Worm (Caenorhabditis elegans) whole organism, mixed stage, embryonic: ENCODE results near the gene igdb-3.
A peak's percentile ranks its signal among the peaks of the same experiment; 100 is the strongest.

Experiments used
- M03D4.4 ChIP-seq: sonication (generic microtip); optimal IDR thresholded peaks from 2 replicates; lab custom pipeline; 2017; ENCODE audit warnings: mild to moderate bottlenecking, missing genetic modification characterization, missing compliant biosample characterization
- bed-3 ChIP-seq: fragments of 200-800 bp; sonication (Bioruptor generic); optimal IDR thresholded peaks from 3 replicates; lab custom pipeline; 2018; ENCODE audit warnings: mild to moderate bottlenecking, missing genetic modification characterization, moderate library complexity, missing compliant biosample characterization
- blmp-1 ChIP-seq: fragments of 150-350 bp; optimal IDR thresholded peaks from 2 replicates; lab custom pipeline; 2014; ENCODE audit warnings: missing biosample characterization, missing genetic modification characterization
- ceh-39 ChIP-seq: fragments of 150-350 bp; optimal IDR thresholded peaks from 2 replicates; lab custom pipeline; 2014; ENCODE audit warnings: missing biosample characterization, missing genetic modification characterization
- ceh-43 ChIP-seq: fragments of 200-800 bp; sonication (Bioruptor generic); optimal IDR thresholded peaks from 2 replicates; lab custom pipeline; 2018; ENCODE audit warnings: mild to moderate bottlenecking, missing genetic modification characterization, moderate library complexity, missing compliant biosample characterization
- ceh-83 ChIP-seq: fragments of 200-800 bp; sonication (Bioruptor generic); optimal IDR thresholded peaks from 2 replicates; lab custom pipeline; 2018; ENCODE audit warnings: mild to moderate bottlenecking, missing genetic modification characterization, missing compliant biosample characterization
- ces-1 ChIP-seq: fragments of 150-350 bp; optimal IDR thresholded peaks from 2 replicates; lab custom pipeline; 2014; ENCODE audit warnings: missing biosample characterization, missing genetic modification reagents, missing genetic modification characterization
- cnd-1 ChIP-seq: fragments of 200-800 bp; sonication (Bioruptor generic); optimal IDR thresholded peaks from 2 replicates; lab custom pipeline; 2018; ENCODE audit warnings: mild to moderate bottlenecking, missing genetic modification characterization, missing compliant biosample characterization
- drap-1 ChIP-seq: fragments of 200-800 bp; sonication (Bioruptor generic); optimal IDR thresholded peaks from 3 replicates; lab custom pipeline; 2018; ENCODE audit warnings: mild to moderate bottlenecking, missing genetic modification characterization, missing compliant biosample characterization
- elt-1 ChIP-seq: sonication (generic microtip); optimal IDR thresholded peaks from 2 replicates; lab custom pipeline; 2017; ENCODE audit warnings: missing genetic modification characterization, mild to moderate bottlenecking, missing compliant biosample characterization, antibody characterized with exemption, moderate library complexity, borderline replicate concordance; ENCODE audit not compliant: insufficient read depth
- elt-3 ChIP-seq: fragments of 150-350 bp; optimal IDR thresholded peaks from 2 replicates; lab custom pipeline; 2014; ENCODE audit warnings: missing biosample characterization, missing genetic modification characterization
- flh-1 ChIP-seq: fragments of 200-800 bp; sonication (Bioruptor generic); optimal IDR thresholded peaks from 2 replicates; lab custom pipeline; 2018; ENCODE audit warnings: mild to moderate bottlenecking, missing genetic modification characterization, moderate library complexity, missing compliant biosample characterization
- ham-2 ChIP-seq: fragments of 200-800 bp; sonication (Bioruptor generic); optimal IDR thresholded peaks from 2 replicates; lab custom pipeline; 2018; ENCODE audit warnings: mild to moderate bottlenecking, missing genetic modification characterization, missing compliant biosample characterization
- hlh-1 ChIP-seq: fragments of 150-350 bp; optimal IDR thresholded peaks from 2 replicates; lab custom pipeline; 2014; ENCODE audit warnings: missing biosample characterization, missing genetic modification reagents, missing genetic modification characterization
- lin-13 ChIP-seq: fragments of 150-350 bp; optimal IDR thresholded peaks from 2 replicates; lab custom pipeline; 2014; ENCODE audit warnings: missing biosample characterization, missing genetic modification characterization
- lin-32 ChIP-seq: fragments of 200-800 bp; sonication (Bioruptor generic); optimal IDR thresholded peaks from 2 replicates; lab custom pipeline; 2018; ENCODE audit warnings: mild to moderate bottlenecking, missing genetic modification characterization, missing compliant biosample characterization
- lsy-2 ChIP-seq: fragments of 150-350 bp; optimal IDR thresholded peaks from 2 replicates; lab custom pipeline; 2014; ENCODE audit warnings: missing biosample characterization, missing genetic modification characterization
- mab-5 ChIP-seq: fragments of 150-350 bp; optimal IDR thresholded peaks from 2 replicates; lab custom pipeline; 2014; ENCODE audit warnings: missing biosample characterization, missing genetic modification characterization
- mep-1 ChIP-seq: fragments of 150-350 bp; optimal IDR thresholded peaks from 2 replicates; lab custom pipeline; 2017; ENCODE audit warnings: missing biosample characterization, missing genetic modification reagents, missing genetic modification characterization, inconsistent platforms
- mls-2 ChIP-seq: sonication (generic microtip); optimal IDR thresholded peaks from 2 replicates; lab custom pipeline; 2016; ENCODE audit warnings: mild to moderate bottlenecking, missing genetic modification characterization, moderate library complexity, missing compliant biosample characterization
- nhr-12 ChIP-seq: fragments of 150-350 bp; optimal IDR thresholded peaks from 2 replicates; lab custom pipeline; 2014; ENCODE audit warnings: missing biosample characterization, missing genetic modification characterization
- nhr-2 ChIP-seq: fragments of 150-350 bp; optimal IDR thresholded peaks from 2 replicates; lab custom pipeline; 2014; ENCODE audit warnings: missing biosample characterization, missing genetic modification characterization
- nhr-237 ChIP-seq: fragments of 150-350 bp; optimal IDR thresholded peaks from 2 replicates; lab custom pipeline; 2014; ENCODE audit warnings: missing biosample characterization, missing genetic modification characterization
- nhr-28 ChIP-seq: fragments of 150-350 bp; optimal IDR thresholded peaks from 2 replicates; lab custom pipeline; 2014; ENCODE audit warnings: missing biosample characterization, missing genetic modification characterization
- nhr-76 ChIP-seq: sonication (generic microtip); optimal IDR thresholded peaks from 2 replicates; lab custom pipeline; 2017; ENCODE audit warnings: missing biosample characterization, missing genetic modification characterization
- pha-4 ChIP-seq: fragments of 150-350 bp; optimal IDR thresholded peaks from 2 replicates; lab custom pipeline; 2018; ENCODE audit warnings: missing biosample characterization, missing genetic modification reagents, missing genetic modification characterization
- sem-2 ChIP-seq: fragments of 200-800 bp; sonication (Bioruptor generic); optimal IDR thresholded peaks from 2 replicates; lab custom pipeline; 2018; ENCODE audit warnings: mild to moderate bottlenecking, missing genetic modification characterization, missing compliant biosample characterization
- snpc-4 ChIP-seq: fragments of 150-350 bp; optimal IDR thresholded peaks from 2 replicates; lab custom pipeline; 2014; ENCODE audit warnings: missing biosample characterization, missing genetic modification characterization
- sptf-1 ChIP-seq: sonication (generic microtip); optimal IDR thresholded peaks from 2 replicates; lab custom pipeline; 2017; ENCODE audit warnings: mild to moderate bottlenecking, missing genetic modification characterization, moderate library complexity, missing compliant biosample characterization
- tbx-8 ChIP-seq: fragments of 200-800 bp; sonication (Bioruptor generic); optimal IDR thresholded peaks from 2 replicates; lab custom pipeline; 2018; ENCODE audit warnings: mild to moderate bottlenecking, missing genetic modification characterization, moderate library complexity, missing compliant biosample characterization
- unc-120 ChIP-seq: sonication (generic microtip); optimal IDR thresholded peaks from 2 replicates; lab custom pipeline; 2017; ENCODE audit warnings: missing genetic modification characterization, missing compliant biosample characterization; ENCODE audit not compliant: poor library complexity, severe bottlenecking
- unc-39 ChIP-seq: fragments of 150-350 bp; optimal IDR thresholded peaks from 2 replicates; lab custom pipeline; 2014; ENCODE audit warnings: missing biosample characterization, missing genetic modification characterization
- unc-62 ChIP-seq: fragments of 150-350 bp; optimal IDR thresholded peaks from 2 replicates; lab custom pipeline; 2014; ENCODE audit warnings: missing biosample characterization, missing genetic modification reagents, missing genetic modification characterization
- zip-8 ChIP-seq: fragments of 150-350 bp; optimal IDR thresholded peaks from 2 replicates; lab custom pipeline; 2014; ENCODE audit warnings: missing biosample characterization, missing genetic modification characterization
- ztf-11 ChIP-seq: fragments of 150-350 bp; optimal IDR thresholded peaks from 2 replicates; lab custom pipeline; 2014; ENCODE audit warnings: missing biosample characterization, missing genetic modification characterization

igdb-3 gene

DNA sequence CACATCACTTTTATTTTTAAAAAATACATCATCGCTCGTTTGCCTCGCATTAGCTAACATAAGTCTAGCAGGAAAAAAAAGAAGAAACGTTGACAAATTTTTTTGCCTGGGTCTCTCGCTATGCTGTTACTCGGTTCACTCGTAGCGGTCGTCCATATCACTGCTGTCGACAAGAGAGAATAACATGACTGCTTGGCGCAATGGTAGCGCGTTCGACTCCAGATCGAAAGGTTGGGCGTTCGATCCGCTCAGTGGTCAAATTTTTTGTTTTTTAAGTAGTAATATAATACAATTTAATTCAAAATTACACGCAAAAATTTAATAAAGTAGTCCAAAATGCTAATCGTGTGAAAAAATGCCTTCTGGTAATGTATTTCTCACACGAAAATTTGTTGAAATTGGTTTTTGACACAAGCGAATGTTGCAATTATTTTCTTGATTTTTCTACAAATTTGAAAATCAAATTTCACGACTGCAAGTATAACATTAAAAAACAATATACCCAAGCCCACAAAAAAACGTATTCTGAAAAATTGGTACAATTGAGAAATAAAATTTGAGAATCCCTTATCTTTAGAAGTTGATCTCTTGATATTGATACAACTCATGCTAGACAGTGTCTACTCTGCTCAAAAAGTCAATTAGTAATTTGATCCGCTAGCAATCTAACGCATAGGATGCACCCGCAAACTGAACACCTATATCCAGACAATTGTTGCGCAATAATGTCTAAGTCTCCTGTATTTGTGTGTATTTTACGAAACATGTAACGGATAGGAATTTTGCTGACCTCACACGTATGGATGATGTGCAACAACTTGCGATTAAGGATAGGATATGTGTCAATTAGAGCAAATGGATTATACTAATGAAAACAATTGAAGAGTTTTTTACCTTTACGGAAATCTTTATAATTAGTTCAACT, 13.8 kb upstream of the igdb-3 start:
- TF ChIP-seq unc-39 (tag; lab: Kevin White, UChicago) (no peak), sem-2 (GFP tag; lab: Kevin White, UChicago) (peak; percentile 71), nhr-76 (no peak), lsy-2 (tag; lab: Kevin White, UChicago) (no peak), nhr-2 (tag; lab: Kevin White, UChicago) (peak; percentile 66), unc-120 (tag; lab: Kevin White, UChicago) (peak; percentile 59), cnd-1 (tag; lab: Kevin White, UChicago) (peak; percentile 68), flh-1 (GFP tag; lab: Kevin White, UChicago) (peak; percentile 43), hlh-1 (tag; lab: Kevin White, UChicago) (peak; percentile 46), elt-3 (no peak), nhr-237 (tag; lab: Kevin White, UChicago) (peak; percentile 20), zip-8 (peak; percentile 76), nhr-28 (no peak), ceh-43 (GFP tag; lab: Kevin White, UChicago) (peak; percentile 58), nhr-12 (tag; lab: Kevin White, UChicago) (no peak), blmp-1 (tag; lab: Kevin White, UChicago) (no peak), elt-1 (tag; lab: Kevin White, UChicago) (no peak), mab-5 (peak; percentile 22), ham-2 (GFP tag; lab: Kevin White, UChicago) (peak; percentile 47), ztf-11 (tag; lab: Kevin White, UChicago) (no peak), drap-1 (GFP tag; lab: Kevin White, UChicago) (peak; percentile 79), tbx-8 (GFP tag; lab: Kevin White, UChicago) (peak; percentile 79), pha-4 (tag; lab: Kevin White, UChicago) (no peak), ces-1 (GFP tag; lab: Kevin White, UChicago) (no peak), ceh-83 (GFP tag; lab: Kevin White, UChicago) (peak; percentile 84), snpc-4 (tag; lab: Kevin White, UChicago) (no peak), mep-1 (tag; lab: Kevin White, UChicago) (peak; percentile 11), bed-3 (GFP tag; lab: Kevin White, UChicago) (peak; percentile 71), lin-32 (GFP tag; lab: Kevin White, UChicago) (peak; percentile 37), sptf-1 (tag; lab: Kevin White, UChicago) (peak; percentile 88), unc-62 (GFP tag; lab: Kevin White, UChicago) (no peak), mls-2 (tag; lab: Kevin White, UChicago) (peak; percentile 77), lin-13 (tag; lab: Kevin White, UChicago) (no peak), M03D4.4 (tag; lab: Kevin White, UChicago) (peak; percentile 83), ceh-39 (tag; lab: Kevin White, UChicago) (no peak)

DNA sequence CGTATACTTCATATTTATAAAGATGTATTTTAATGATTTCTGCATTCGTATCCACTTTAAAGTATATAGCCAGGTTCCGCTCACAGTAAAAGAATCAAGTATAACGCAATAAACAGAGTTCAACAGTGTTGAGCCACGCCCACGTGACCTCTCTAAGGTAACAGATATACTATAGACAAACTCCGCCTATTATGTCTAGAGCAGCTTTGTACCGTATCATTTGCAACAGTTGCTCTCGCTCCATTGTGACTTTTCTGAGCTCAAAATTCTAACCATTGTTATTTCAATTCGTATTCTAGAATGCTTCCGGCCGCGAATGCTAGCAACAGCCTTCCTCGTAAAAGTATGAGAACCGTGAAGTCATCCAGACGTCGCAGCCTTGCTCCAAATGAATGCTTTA, 11.9 kb upstream of the igdb-3 start, which contains the start of gene C03B1.17:
C03B1.17 (plus strand) TSS at position 301 of the 400 bp plus-strand sequence.
- TF ChIP-seq ces-1 (GFP tag; lab: Kevin White, UChicago), result no peak
- TF ChIP-seq unc-120 (tag; lab: Kevin White, UChicago), result no peak
- no peak for TF ChIP-seq unc-39 (tag; lab: Kevin White, UChicago)
- no peak for TF ChIP-seq ztf-11 (tag; lab: Kevin White, UChicago)
- TF ChIP-seq blmp-1 (tag; lab: Kevin White, UChicago), result no peak
- no peak for TF ChIP-seq nhr-237 (tag; lab: Kevin White, UChicago)
- no peak for TF ChIP-seq M03D4.4 (tag; lab: Kevin White, UChicago)
- TF ChIP-seq elt-1 (tag; lab: Kevin White, UChicago), result no peak
- no peak for TF ChIP-seq nhr-76
- no peak for TF ChIP-seq ceh-43 (GFP tag; lab: Kevin White, UChicago)
- no peak for TF ChIP-seq mls-2 (tag; lab: Kevin White, UChicago)
- no peak for TF ChIP-seq nhr-2 (tag; lab: Kevin White, UChicago)
- TF ChIP-seq cnd-1 (tag; lab: Kevin White, UChicago), result no peak
- TF ChIP-seq hlh-1 (tag; lab: Kevin White, UChicago), result no peak
- no peak for TF ChIP-seq nhr-28
- no peak for TF ChIP-seq mep-1 (tag; lab: Kevin White, UChicago)
- TF ChIP-seq sptf-1 (tag; lab: Kevin White, UChicago), result no peak
